Fruit fly (Drosophila melanogaster) whole organism, embryonic: Measurements from ENCODE around the gene BRWD3.

Experiments used
- Atf3 ChIP-seq: fragments of 200-800 bp; sonication (Bioruptor generic); optimal IDR thresholded peaks from 3 replicates; lab custom pipeline; 2016; ENCODE audit warnings: missing biosample characterization, missing genetic modification characterization
- BEAF-32 ChIP-seq: fragments of 200-800 bp; sonication (Bioruptor generic); optimal IDR thresholded peaks from 3 replicates; lab custom pipeline; 2017; ENCODE audit warnings: missing biosample characterization, missing genetic modification characterization, mild to moderate bottlenecking, moderate library complexity, missing genetic modification reagents
- Bgb ChIP-seq: fragments of 200-800 bp; sonication (Bioruptor generic); IDR thresholded peaks from 2 replicates; pipeline ENCODE4 v1.3.6; 2022; ENCODE audit warnings: missing biosample characterization, missing genetic modification characterization; ENCODE audit not compliant: partially characterized antibody
- CG13123 ChIP-seq: fragments of 200-800 bp; sonication (Bioruptor generic); optimal IDR thresholded peaks from 2 replicates; lab custom pipeline; 2016; ENCODE audit warnings: missing biosample characterization, missing genetic modification characterization
- CG13424 ChIP-seq: fragments of 200-800 bp; sonication (Bioruptor generic); optimal IDR thresholded peaks from 2 replicates; lab custom pipeline; 2019; ENCODE audit warnings: missing biosample characterization, mild to moderate bottlenecking, missing genetic modification characterization, moderate library complexity
- CG17829 ChIP-seq: fragments of 200-800 bp; optimal IDR thresholded peaks from 2 replicates; lab custom pipeline; 2019; ENCODE audit warnings: missing biosample characterization, mild to moderate bottlenecking, missing genetic modification characterization, moderate library complexity
- CG2678 ChIP-seq: fragments of 200-800 bp; sonication (Bioruptor generic); optimal IDR thresholded peaks from 3 replicates; lab custom pipeline; 2019; ENCODE audit warnings: missing biosample characterization, mild to moderate bottlenecking, missing genetic modification characterization, moderate library complexity
- CG30403 ChIP-seq: fragments of 200-800 bp; sonication (Bioruptor generic); optimal IDR thresholded peaks from 3 replicates; lab custom pipeline; 2016; ENCODE audit warnings: missing biosample characterization, missing genetic modification characterization
- CG3065 ChIP-seq: fragments of 200-800 bp; sonication (Bioruptor generic); optimal IDR thresholded peaks from 2 replicates; lab custom pipeline; 2016; ENCODE audit warnings: missing biosample characterization, missing genetic modification characterization
- CG31224 ChIP-seq: fragments of 200-800 bp; sonication (Bioruptor generic); IDR thresholded peaks from 2 replicates; pipeline ENCODE4 v1.3.6; 2022; ENCODE audit warnings: missing biosample characterization, missing genetic modification characterization
- CG32532 ChIP-seq: fragments of 200-800 bp; sonication (Bioruptor generic); IDR thresholded peaks from 2 replicates; pipeline ENCODE4 v1.3.6; 2022; ENCODE audit warnings: missing biosample characterization, missing genetic modification characterization
- CG3726 ChIP-seq: fragments of 200-800 bp; sonication (Bioruptor generic); IDR thresholded peaks from 3 replicates; pipeline ENCODE4, ENCODE4 v1.3.6; 2022; ENCODE audit warnings: missing biosample characterization, missing genetic modification characterization
- CG42726 ChIP-seq: fragments of 200-800 bp; sonication (Bioruptor generic); IDR thresholded peaks from 2 replicates; pipeline ENCODE4 v1.3.6; 2022; ENCODE audit warnings: missing biosample characterization, missing genetic modification characterization; ENCODE audit not compliant: partially characterized antibody
- CG5245 ChIP-seq: fragments of 200-800 bp; sonication (Bioruptor generic); optimal IDR thresholded peaks from 3 replicates; lab custom pipeline; 2016; ENCODE audit warnings: missing biosample characterization, missing genetic modification characterization
- CG8478 ChIP-seq: fragments of >200 bp; optimal IDR thresholded peaks from 2 replicates; lab custom pipeline; 2018
- CG9932 ChIP-seq: fragments of 200-800 bp; sonication (Bioruptor generic); IDR thresholded peaks from 2 replicates; pipeline ENCODE4 v1.3.6; 2022; ENCODE audit warnings: missing biosample characterization, missing genetic modification characterization
- CTCF ChIP-seq: fragments of 200-800 bp; sonication (Bioruptor generic); optimal IDR thresholded peaks from 2 replicates; lab custom pipeline; 2017; ENCODE audit warnings: missing biosample characterization, mild to moderate bottlenecking, missing genetic modification characterization, moderate library complexity
- Dip3 ChIP-seq: fragments of 200-800 bp; sonication (Bioruptor generic); optimal IDR thresholded peaks from 3 replicates; lab custom pipeline; 2016; ENCODE audit warnings: missing biosample characterization, missing genetic modification characterization
- Dll ChIP-seq: fragments of 200-800 bp; sonication (Bioruptor generic); IDR thresholded peaks from 4 replicates; pipeline ENCODE4 v1.3.6; 2022; ENCODE audit warnings: missing biosample characterization, missing genetic modification characterization; ENCODE audit not compliant: partially characterized antibody
- Doc3 ChIP-seq: fragments of 200-800 bp; sonication (Bioruptor generic); IDR thresholded peaks from 3 replicates; pipeline ENCODE4 v1.3.6; 2022; ENCODE audit warnings: missing biosample characterization, missing genetic modification characterization; ENCODE audit not compliant: partially characterized antibody
- Dref ChIP-seq: fragments of 200-800 bp; sonication (Bioruptor generic); IDR thresholded peaks from 2 replicates; pipeline ENCODE4 v1.3.6; 2022; ENCODE audit warnings: missing biosample characterization, missing genetic modification characterization
- E2f2 ChIP-seq: fragments of 200-800 bp; sonication (Bioruptor generic); IDR thresholded peaks from 2 replicates; pipeline ENCODE4 v1.3.6; 2022; ENCODE audit warnings: missing biosample characterization, missing genetic modification characterization
- Fer1 ChIP-seq: fragments of 200-800 bp; sonication (Bioruptor generic); optimal IDR thresholded peaks from 2 replicates; lab custom pipeline; 2017; ENCODE audit warnings: missing biosample characterization, mild to moderate bottlenecking, missing genetic modification characterization
- HLH54F ChIP-seq: fragments of 200-800 bp; sonication (Bioruptor generic); optimal IDR thresholded peaks from 3 replicates; lab custom pipeline; 2016; ENCODE audit warnings: missing biosample characterization, missing genetic modification characterization
- Hmx ChIP-seq: fragments of 200-800 bp; sonication (Bioruptor generic); optimal IDR thresholded peaks from 2 replicates; lab custom pipeline; 2016; ENCODE audit warnings: missing biosample characterization, missing genetic modification characterization
- Lpt ChIP-seq: fragments of >200 bp; optimal IDR thresholded peaks from 2 replicates; lab custom pipeline; 2018; ENCODE audit warnings: missing biosample characterization, missing genetic modification characterization
- MESR4 ChIP-seq: fragments of 200-800 bp; sonication (Bioruptor generic); optimal IDR thresholded peaks from 2 replicates; lab custom pipeline; 2018; ENCODE audit warnings: missing biosample characterization, mild to moderate bottlenecking, missing genetic modification characterization, moderate library complexity
- Myb ChIP-seq: fragments of 200-800 bp; sonication (Bioruptor generic); optimal IDR thresholded peaks from 2 replicates; lab custom pipeline; 2016; ENCODE audit warnings: missing biosample characterization, missing genetic modification characterization
- Opbp ChIP-seq: fragments of 200-800 bp; sonication (Bioruptor generic); IDR thresholded peaks from 3 replicates; pipeline ENCODE4 v1.3.6; 2022; ENCODE audit warnings: missing biosample characterization, missing genetic modification characterization; ENCODE audit not compliant: partially characterized antibody
- Rfx ChIP-seq: fragments of 200-800 bp; sonication (Bioruptor generic); IDR thresholded peaks from 2 replicates; pipeline ENCODE4 v1.3.6; 2022; ENCODE audit warnings: missing biosample characterization, missing genetic modification characterization
- Side ChIP-seq: fragments of 200-800 bp; sonication (Bioruptor generic); optimal IDR thresholded peaks from 2 replicates; lab custom pipeline; 2016; ENCODE audit warnings: missing biosample characterization, missing genetic modification characterization
- Sry-δ ChIP-seq: fragments of 200-800 bp; sonication (Bioruptor generic); optimal IDR thresholded peaks from 2 replicates; lab custom pipeline; 2016; ENCODE audit warnings: missing biosample characterization, missing genetic modification characterization
- Xrp1 ChIP-seq: fragments of 200-800 bp; sonication (Bioruptor generic); IDR thresholded peaks from 2 replicates; pipeline ENCODE4 v1.3.6; 2022; ENCODE audit warnings: missing biosample characterization, missing genetic modification characterization
- YL-1 ChIP-seq: fragments of 200-800 bp; sonication (Bioruptor generic); optimal IDR thresholded peaks from 3 replicates; lab custom pipeline; 2017; ENCODE audit warnings: missing biosample characterization, mild to moderate bottlenecking, missing genetic modification characterization
- bbx ChIP-seq: fragments of 200-800 bp; sonication (Bioruptor generic); IDR thresholded peaks from 2 replicates; pipeline ENCODE4 v1.3.6; 2022; ENCODE audit warnings: missing biosample characterization, missing genetic modification characterization; ENCODE audit not compliant: partially characterized antibody
- ewg ChIP-seq: fragments of 200-800 bp; sonication (Bioruptor generic); optimal IDR thresholded peaks from 3 replicates; lab custom pipeline; 2017; ENCODE audit warnings: mild to moderate bottlenecking, missing biosample characterization, missing genetic modification reagents, missing genetic modification characterization
- her ChIP-seq: fragments of 200-800 bp; sonication (Bioruptor generic); optimal IDR thresholded peaks from 2 replicates; lab custom pipeline; 2016; ENCODE audit warnings: missing biosample characterization, missing genetic modification characterization
- kay ChIP-seq: fragments of 200-800 bp; sonication (Bioruptor generic); optimal IDR thresholded peaks from 2 replicates; lab custom pipeline; 2016; ENCODE audit warnings: missing biosample characterization, missing genetic modification characterization
- otp ChIP-seq: fragments of 200-800 bp; sonication (Bioruptor generic); IDR thresholded peaks from 3 replicates; pipeline ENCODE4, ENCODE4 v1.3.6; 2022; ENCODE audit warnings: missing biosample characterization, missing genetic modification characterization
- pan ChIP-seq, 4 experiments: fragments of >200 bp in 3 of 4; fragments of 200-800 bp in 1 of 4; sonication (Bioruptor generic) in 1 of 4; optimal IDR thresholded peaks in 3 of 4; IDR thresholded peaks in 1 of 4; 2 replicates each; pipeline versions ENCODE4 v1.3.6 to Lab custom; 2017 to 2022; ENCODE audit warnings: missing biosample characterization in 2 of 4, missing genetic modification characterization in 2 of 4, mixed read lengths in 1 of 4
- psq ChIP-seq: fragments of 200-800 bp; sonication (Bioruptor generic); optimal IDR thresholded peaks from 2 replicates; lab custom pipeline; 2017; ENCODE audit warnings: missing biosample characterization, missing genetic modification characterization
- pum ChIP-seq: fragments of 200-800 bp; sonication (Bioruptor generic); optimal IDR thresholded peaks from 2 replicates; lab custom pipeline; 2016; ENCODE audit warnings: missing biosample characterization, missing genetic modification characterization
- pzg ChIP-seq: fragments of 200-800 bp; sonication (Bioruptor generic); optimal IDR thresholded peaks from 3 replicates; lab custom pipeline; 2018; ENCODE audit warnings: missing biosample characterization, mild to moderate bottlenecking, missing genetic modification characterization, moderate library complexity
- row ChIP-seq: fragments of 200-800 bp; sonication (Bioruptor generic); IDR thresholded peaks from 3 replicates; pipeline ENCODE4 v1.3.6; 2022; ENCODE audit warnings: missing biosample characterization, missing genetic modification characterization
- run ChIP-seq: fragments of 200-800 bp; sonication (Bioruptor generic); optimal IDR thresholded peaks from 3 replicates; lab custom pipeline; 2018; ENCODE audit warnings: missing biosample characterization, mild to moderate bottlenecking, missing genetic modification characterization
- seq ChIP-seq: fragments of 200-800 bp; sonication (Bioruptor generic); IDR thresholded peaks from 2 replicates; pipeline ENCODE4 v1.3.6; 2022; ENCODE audit warnings: missing biosample characterization, missing genetic modification characterization
- sisA ChIP-seq: fragments of 200-800 bp; sonication (Bioruptor generic); IDR thresholded peaks from 2 replicates; pipeline ENCODE4 v1.3.6; 2022; ENCODE audit warnings: missing biosample characterization, missing genetic modification characterization
- sug ChIP-seq: fragments of 200-800 bp; optimal IDR thresholded peaks from 2 replicates; lab custom pipeline; 2019; ENCODE audit warnings: missing biosample characterization, mild to moderate bottlenecking, missing genetic modification characterization, moderate library complexity
- tna ChIP-seq: fragments of 200-800 bp; sonication (Bioruptor generic); IDR thresholded peaks from 2 replicates; pipeline ENCODE4 v1.3.6; 2022; ENCODE audit warnings: missing biosample characterization, missing genetic modification characterization; ENCODE audit not compliant: partially characterized antibody
- zfh1 ChIP-seq: fragments of 200-800 bp; sonication (Bioruptor generic); IDR thresholded peaks from 3 replicates; pipeline ENCODE4 v1.3.6; 2022; ENCODE audit warnings: missing biosample characterization, missing genetic modification characterization

Gene BRWD3

dm6 chr3R:24320342-24320711 is 1.5 kb downstream of the BRWD3 start (continued):
- peak; percentile 39; the same call in 1 of the 2 replicates for TF ChIP-seq CG42726 (GFP tag; lab: Robert Waterston, UW)
- TF ChIP-seq CG17829 (tag; lab: Kevin White, UChicago), result peak; percentile 28
- peak; percentile 83 for TF ChIP-seq YL-1 (GFP tag; lab: Kevin White, UChicago)
- TF ChIP-seq MESR4 (GFP tag; lab: Kevin White, UChicago), result peak; percentile 43
- peak; percentile 1 for TF ChIP-seq Side (GFP tag; lab: Kevin White, UChicago)
- 0 out of 3 replicates have a peak, but pooled peaks have one; percentile 30 for TF ChIP-seq otp (GFP tag; lab: Robert Waterston, UW)
- TF ChIP-seq her (GFP tag; lab: Kevin White, UChicago), result peak; percentile 4
- TF ChIP-seq bbx (GFP tag; lab: Robert Waterston, UW), result peak; percentile 84
- TF ChIP-seq CG2678 (tag; lab: Kevin White, UChicago), result no peak
- TF ChIP-seq row (GFP tag; lab: Robert Waterston, UW), result peak; percentile 16; the same call in 1 of the 3 replicates
- TF ChIP-seq Hmx (GFP tag; lab: Kevin White, UChicago), result no peak
- TF ChIP-seq Xrp1 (GFP tag; lab: Robert Waterston, UW), result 0 out of 2 replicates have a peak, but pooled peaks have one; percentile 23
- peak; percentile 11 for TF ChIP-seq run (tag; lab: Kevin White, UChicago)
- peak; percentile 99 for TF ChIP-seq Myb (GFP tag; lab: Kevin White, UChicago)
- peak; percentile 82 for TF ChIP-seq seq (GFP tag; lab: Robert Waterston, UW)
- peak; percentile 78 for TF ChIP-seq Opbp (GFP tag; lab: Robert Waterston, UW)
- peak; percentile 71 for TF ChIP-seq Sry-δ
- TF ChIP-seq pum (GFP tag; lab: Kevin White, UChicago), result no peak
- TF ChIP-seq Dll (GFP tag; lab: Robert Waterston, UW), result peak; percentile 66; the same call in 3 of the 4 replicates
- TF ChIP-seq ewg (GFP tag; lab: Kevin White, UChicago), result peak; percentile 99
- TF ChIP-seq CG31224 (GFP tag; lab: Robert Waterston, UW), result no peak
- peak; percentile 88 for TF ChIP-seq CG8478
- peak; percentile 80 for TF ChIP-seq Bgb (GFP tag; lab: Robert Waterston, UW)
- TF ChIP-seq Lpt (GFP tag; lab: Kevin White, UChicago), result no peak
- no peak for TF ChIP-seq sug (tag; lab: Kevin White, UChicago)
- TF ChIP-seq Rfx (GFP tag; lab: Robert Waterston, UW), result peak; percentile 52; the same call in 1 of the 2 replicates
- TF ChIP-seq tna (GFP tag; lab: Robert Waterston, UW), result peak; percentile 75
- TF ChIP-seq Dref (GFP tag; lab: Robert Waterston, UW), result peak; percentile 87
- TF ChIP-seq BEAF-32 (GFP tag; lab: Kevin White, UChicago), result peak; percentile 75
- TF ChIP-seq CG30403 (GFP tag; lab: Kevin White, UChicago), result peak; percentile 6
- no peak for TF ChIP-seq Atf3 (GFP tag; lab: Kevin White, UChicago)

- TF ChIP-seq Doc3 (GFP tag; lab: Robert Waterston, UW) (no peak), pan (optimal IDR thresholded peaks at IDR 0.05; lab: Kevin White, UChicago) (no peak), pan (GFP tag; optimal IDR thresholded peaks at IDR 0.05 in 1 of 2, IDR thresholded peaks at IDR 0.05 in 1 of 2) (peak in 1 of 2 experiments; percentile 18), zfh1 (GFP tag; lab: Robert Waterston, UW) (peak; percentile 44; the same call in 2 of the 3 replicates), CG5245 (GFP tag; lab: Kevin White, UChicago) (no peak), CG32532 (peak; percentile 65), Dip3 (peak; percentile 45), CG13123 (no peak), CG3726 (GFP tag; lab: Robert Waterston, UW) (no peak), E2f2 (GFP tag; lab: Robert Waterston, UW) (peak; percentile 67), Fer1 (GFP tag; lab: Kevin White, UChicago) (no peak), CTCF (GFP tag; lab: Kevin White, UChicago) (no peak), HLH54F (GFP tag; lab: Kevin White, UChicago) (peak; percentile 50), CG3065 (GFP tag; lab: Kevin White, UChicago) (no peak), kay (GFP tag; lab: Kevin White, UChicago) (no peak), psq (GFP tag; lab: Kevin White, UChicago) (no peak), sisA (GFP tag; lab: Robert Waterston, UW) (peak; percentile 57), CG9932 (GFP tag; lab: Robert Waterston, UW) (peak; percentile 77), Hmx (GFP tag; lab: Kevin White, UChicago) (no peak), pzg (GFP tag; lab: Kevin White, UChicago) (peak; percentile 97), CG13424 (tag; lab: Kevin White, UChicago) (no peak)
Observed at dm6 chr3R:24333182-24333808, 14.5 kb downstream of the BRWD3 start, which contains the start of the genes Rrp5 and Dis3. Rrp5 (minus strand) TSS chr3R:24333316. Dis3 (plus strand) TSS chr3R:24333433.
